Worm (Caenorhabditis elegans): ENCODE data around the gene arrd-11.
A peak's percentile ranks its signal among the peaks of the same experiment; 100 is the strongest.

Gene arrd-11

ce11 chrII:13796312-13796711 is 33.1 kb downstream of the arrd-11 start:
- no peak for TF ChIP-seq mbf-1 (tag; optimal IDR thresholded peaks at IDR 0.05)
- TF ChIP-seq alr-1 (tag; optimal IDR thresholded peaks at IDR 0.05), result no peak
- TF ChIP-seq nhr-25 (tag; optimal IDR thresholded peaks at IDR 0.05), result no peak
- no peak for TF ChIP-seq lsy-2 (tag; optimal IDR thresholded peaks at IDR 0.05)

- TF ChIP-seq lin-11 (tag; optimal IDR thresholded peaks at IDR 0.05) (no peak), blmp-1 (tag; optimal IDR thresholded peaks at IDR 0.05; ENCODE audit: insufficient read depth) (no peak), ceh-82 (tag; optimal IDR thresholded peaks at IDR 0.05) (no peak)
Measured at ce11 chrII:13806269-13806668, 43.1 kb downstream of the arrd-11 start.

- TF ChIP-seq zag-1 (tag; optimal IDR thresholded peaks at IDR 0.05), result no peak
- TF ChIP-seq nhr-10 (tag; optimal IDR thresholded peaks at IDR 0.05), result no peak
- TF ChIP-seq mab-5 (tag; optimal IDR thresholded peaks at IDR 0.05), result no peak
Measured at ce11 chrII:13812335-13812734, 49.1 kb downstream of the arrd-11 start.

DNA sequence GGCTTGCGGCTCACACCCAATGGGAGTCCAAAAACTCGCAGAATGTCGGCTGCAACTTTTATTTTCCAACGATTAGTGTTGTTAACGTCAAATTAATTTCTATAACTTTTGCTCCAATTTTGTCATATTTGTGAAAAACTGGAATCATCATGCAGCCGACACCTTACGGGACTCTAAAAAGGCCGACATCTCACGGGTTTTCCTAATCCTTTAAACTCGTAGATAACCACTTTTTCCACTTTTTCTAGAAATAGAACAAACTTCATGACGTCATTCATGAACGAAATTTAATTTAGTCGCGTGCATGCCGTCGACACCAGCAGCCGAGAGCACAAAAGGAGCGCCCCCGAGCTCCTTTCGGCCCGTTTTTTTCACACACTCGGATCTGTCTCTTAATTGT is 50.2 kb downstream of the arrd-11 start:
- TF ChIP-seq fos-1 (tag; optimal IDR thresholded peaks at IDR 0.05), result no peak
- TF ChIP-seq dmd-4 (tag; optimal IDR thresholded peaks at IDR 0.05), result no peak
- TF ChIP-seq elt-1 (tag; optimal IDR thresholded peaks at IDR 0.05), result no peak
- no peak for TF ChIP-seq mab-5 (tag; optimal IDR thresholded peaks at IDR 0.05)
- TF ChIP-seq C34F6.9 (tag; optimal IDR thresholded peaks at IDR 0.05), result peak; percentile 33
- peak in 1 of 2 experiments; percentile 33 for TF ChIP-seq lsy-2 (tag; optimal IDR thresholded peaks at IDR 0.05)
- TF ChIP-seq nhr-129 (tag; optimal IDR thresholded peaks at IDR 0.05), result no peak
- no peak for TF ChIP-seq nhr-10 (tag; optimal IDR thresholded peaks at IDR 0.05)
- peak; percentile 3 for TF ChIP-seq zag-1 (tag; optimal IDR thresholded peaks at IDR 0.05)
- TF ChIP-seq nhr-21 (tag; optimal IDR thresholded peaks at IDR 0.05), result no peak
- TF ChIP-seq mdl-1 (tag; optimal IDR thresholded peaks at IDR 0.05), result no peak
- TF ChIP-seq sma-9 (GFP tag; optimal IDR thresholded peaks at IDR 0.05), result peak; percentile 15
- TF ChIP-seq sma-9 (tag; optimal IDR thresholded peaks at IDR 0.05), result no peak
- TF ChIP-seq snpc-4 (tag; optimal IDR thresholded peaks at IDR 0.05), result peak; percentile 76
- no peak for TF ChIP-seq mbf-1 (tag; optimal IDR thresholded peaks at IDR 0.05)
- TF ChIP-seq lin-11 (tag; optimal IDR thresholded peaks at IDR 0.05), result no peak
- TF ChIP-seq ceh-16 (tag; optimal IDR thresholded peaks at IDR 0.05), result no peak

DNA sequence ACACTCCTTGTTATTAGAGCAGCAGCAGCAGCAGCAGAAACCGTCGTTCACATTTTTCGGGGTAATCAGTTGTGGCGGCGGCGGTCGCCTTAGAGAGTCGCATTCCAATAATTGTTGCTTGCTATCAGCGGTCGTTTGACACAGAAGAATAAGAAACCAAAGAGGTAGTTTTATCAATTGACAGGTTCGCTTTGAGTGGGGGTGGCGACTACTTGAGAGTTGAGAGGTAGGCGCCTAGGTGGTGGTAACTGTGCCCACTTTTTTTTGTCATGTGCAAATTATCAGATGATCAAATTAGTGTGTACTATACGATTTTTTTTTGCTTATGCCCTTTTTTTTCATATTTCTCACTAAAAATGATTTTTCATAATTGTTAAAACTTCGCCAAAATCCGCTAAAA is 50.7 kb downstream of the arrd-11 start:
- TF ChIP-seq fos-1 (tag; optimal IDR thresholded peaks at IDR 0.05), result peak; percentile 43
- TF ChIP-seq sma-9 (GFP tag; optimal IDR thresholded peaks at IDR 0.05), result peak; percentile 14
- TF ChIP-seq sma-9 (tag; optimal IDR thresholded peaks at IDR 0.05), result no peak
- TF ChIP-seq lsy-2 (tag; optimal IDR thresholded peaks at IDR 0.05), result no peak

Data from whole organism, L2 larva.